Worm (Caenorhabditis elegans) whole organism, L1 larva: ENCODE measurements around the gene sra-27.

Experiments
- ceh-82 ChIP-seq, 3 experiments: fragments of 150-350 bp in 1 of 3; sonication (generic microtip) in 2 of 3; optimal IDR thresholded peaks; 2 replicates each; lab custom pipeline; 2014 to 2017; ENCODE audit warnings: missing biosample characterization in 3 of 3, missing genetic modification characterization in 3 of 3
- mdl-1 ChIP-seq, 2 experiments: fragments of 150-350 bp; optimal IDR thresholded peaks; 2 replicates each; lab custom pipeline; 2014 to 2017; ENCODE audit warnings: missing biosample characterization in 2 of 2, missing genetic modification characterization in 2 of 2, inconsistent platforms in 1 of 2
- mep-1 ChIP-seq: fragments of 150-350 bp; optimal IDR thresholded peaks from 2 replicates; lab custom pipeline; 2014; ENCODE audit warnings: missing biosample characterization, missing genetic modification characterization
- nhr-12 ChIP-seq: sonication (generic microtip); optimal IDR thresholded peaks from 2 replicates; lab custom pipeline; 2017; ENCODE audit warnings: missing biosample characterization, missing genetic modification characterization
- pqm-1 ChIP-seq: sonication (generic microtip); optimal IDR thresholded peaks from 3 replicates; lab custom pipeline; 2017; ENCODE audit warnings: missing biosample characterization, missing genetic modification characterization
- unc-62 ChIP-seq: fragments of 150-350 bp; optimal IDR thresholded peaks from 2 replicates; lab custom pipeline; 2014; ENCODE audit warnings: missing biosample characterization, missing genetic modification reagents, missing genetic modification characterization
- ztf-11 ChIP-seq, 2 experiments: sonication (generic microtip); optimal IDR thresholded peaks; 2 replicates each; lab custom pipeline; 2016 to 2017; ENCODE audit warnings: missing genetic modification characterization in 2 of 2, missing biosample characterization in 1 of 2, missing compliant biosample characterization in 1 of 2

- TF ChIP-seq ztf-11 (tag; optimal IDR thresholded peaks at IDR 0.05; lab: Kevin White, UChicago), result no peak
- TF ChIP-seq ceh-82 (tag; optimal IDR thresholded peaks at IDR 0.05; lab: Kevin White, UChicago), result no peak
- TF ChIP-seq mep-1, result no peak
- no peak for TF ChIP-seq pqm-1 (tag; lab: Kevin White, UChicago)
- TF ChIP-seq unc-62, result no peak
- TF ChIP-seq nhr-12 (tag; lab: Kevin White, UChicago), result no peak
- no peak for TF ChIP-seq mdl-1 (tag; optimal IDR thresholded peaks at IDR 0.05; lab: Kevin White, UChicago)
Measured at ce11 chrII:6531527-6531926, 37.3 kb upstream of the sra-27 start, which contains the start of gene abch-1.
